Worm (Caenorhabditis elegans) whole organism, L4 larva: ENCODE data around the gene faah-2.
A peak's percentile ranks its signal among the peaks of the same experiment; 100 is the strongest.

ENCODE experiments used
- F26F4.8 ChIP-seq: fragments of 200-800 bp; sonication (Bioruptor generic); conservative IDR thresholded peaks from 2 replicates; pipeline ENCODE4 v1.3.6; 2022; ENCODE audit warnings: missing genetic modification characterization, missing compliant biosample characterization
- F37D6.2 ChIP-seq: sonication (generic microtip); optimal IDR thresholded peaks from 2 replicates; lab custom pipeline; 2016; ENCODE audit warnings: mild to moderate bottlenecking, missing genetic modification characterization, missing compliant biosample characterization
- T26A8.4 ChIP-seq: fragments of 200-800 bp; sonication (Bioruptor generic); IDR thresholded peaks from 2 replicates; pipeline ENCODE4 v1.3.6; 2022; ENCODE audit warnings: missing genetic modification characterization, missing compliant biosample characterization
- ZK337.2 ChIP-seq: fragments of 200-800 bp; sonication (Bioruptor generic); IDR thresholded peaks from 2 replicates; pipeline ENCODE4 v1.3.6; 2022; ENCODE audit warnings: missing genetic modification reagents, missing genetic modification characterization, missing compliant biosample characterization
- aha-1 ChIP-seq: fragments of 150-350 bp; peaks from one replicate; lab custom pipeline; 2014; ENCODE audit warnings: missing biosample characterization, missing genetic modification characterization
- ama-1 ChIP-seq: fragments of 150-350 bp; optimal IDR thresholded peaks from 2 replicates; lab custom pipeline; 2014; ENCODE audit warnings: inconsistent platforms, mixed read lengths
- ceh-28 ChIP-seq: fragments of 150-350 bp; optimal IDR thresholded peaks from 2 replicates; lab custom pipeline; 2014; ENCODE audit warnings: missing biosample characterization, missing genetic modification reagents, missing genetic modification characterization
- ceh-62 ChIP-seq: sonication (generic microtip); optimal IDR thresholded peaks from 2 replicates; lab custom pipeline; 2017; ENCODE audit warnings: missing biosample characterization, missing genetic modification characterization
- daf-12 ChIP-seq: fragments of 150-350 bp; optimal IDR thresholded peaks from 2 replicates; lab custom pipeline; 2014; ENCODE audit warnings: missing biosample characterization, missing genetic modification reagents, missing genetic modification characterization
- dmd-6 ChIP-seq: fragments of 200-800 bp; sonication (Bioruptor generic); IDR thresholded peaks from 2 replicates; pipeline ENCODE4 v1.3.6; 2022; ENCODE audit warnings: missing genetic modification reagents, missing genetic modification characterization, missing compliant biosample characterization
- dmd-8 ChIP-seq: fragments of 200-800 bp; sonication (Bioruptor generic); IDR thresholded peaks from 2 replicates; pipeline ENCODE4 v1.3.6; 2022; ENCODE audit warnings: missing genetic modification characterization, missing compliant biosample characterization
- dmd-9 ChIP-seq: fragments of 200-800 bp; sonication (Bioruptor generic); IDR thresholded peaks from 2 replicates; pipeline ENCODE4 v1.3.6; 2022; ENCODE audit warnings: missing genetic modification reagents, missing genetic modification characterization, missing compliant biosample characterization
- duxl-1 ChIP-seq: sonication (generic microtip); optimal IDR thresholded peaks from 2 replicates; lab custom pipeline; 2016; ENCODE audit warnings: mild to moderate bottlenecking, missing genetic modification characterization, moderate library complexity, missing compliant biosample characterization; ENCODE audit not compliant: poor library complexity
- dve-1 ChIP-seq: sonication (generic microtip); optimal IDR thresholded peaks from 2 replicates; lab custom pipeline; 2017; ENCODE audit warnings: antibody characterized with exemption, mild to moderate bottlenecking, missing genetic modification characterization, missing compliant biosample characterization; ENCODE audit not compliant: insufficient read depth
- gei-8 ChIP-seq: fragments of 200-800 bp; sonication (Bioruptor generic); optimal IDR thresholded peaks from 2 replicates; lab custom pipeline; 2018; ENCODE audit warnings: mild to moderate bottlenecking, missing genetic modification characterization, missing compliant biosample characterization
- hlh-11 ChIP-seq: fragments of 200-800 bp; sonication (Bioruptor generic); optimal IDR thresholded peaks from 2 replicates; lab custom pipeline; 2018; ENCODE audit warnings: mild to moderate bottlenecking, missing genetic modification characterization, missing compliant biosample characterization
- lim-7 ChIP-seq: fragments of 200-800 bp; sonication (Bioruptor generic); IDR thresholded peaks from 2 replicates; pipeline ENCODE4 v1.3.6; 2022; ENCODE audit warnings: missing genetic modification characterization, missing compliant biosample characterization
- lin-13 ChIP-seq: fragments of 150-350 bp; optimal IDR thresholded peaks from 2 replicates; lab custom pipeline; 2014; ENCODE audit warnings: missing biosample characterization, missing genetic modification reagents, missing genetic modification characterization
- lin-15B ChIP-seq: fragments of 150-350 bp; sonication (generic microtip); optimal IDR thresholded peaks from 3 replicates; lab custom pipeline; 2014; ENCODE audit warnings: missing biosample characterization, missing genetic modification characterization
- lin-38 ChIP-seq: fragments of 200-800 bp; sonication (Bioruptor generic); IDR thresholded peaks from 2 replicates; pipeline ENCODE4 v1.3.6; 2022; ENCODE audit warnings: missing genetic modification reagents, missing genetic modification characterization, missing compliant biosample characterization
- lir-3 ChIP-seq: sonication (generic microtip); optimal IDR thresholded peaks from 2 replicates; lab custom pipeline; 2016; ENCODE audit warnings: mild to moderate bottlenecking, missing genetic modification characterization, missing compliant biosample characterization
- madf-5 ChIP-seq, 2 experiments: fragments of 200-800 bp; sonication (Bioruptor generic); IDR thresholded peaks; 2 replicates each; pipeline ENCODE4 v1.3.6; 2022; ENCODE audit warnings: missing compliant biosample characterization in 2 of 2, missing genetic modification characterization in 2 of 2
- madf-9 ChIP-seq: fragments of 200-800 bp; sonication (Bioruptor generic); conservative IDR thresholded peaks from 2 replicates; pipeline ENCODE4 v1.3.6; 2022; ENCODE audit warnings: missing genetic modification reagents, missing genetic modification characterization, missing compliant biosample characterization
- mdl-1 ChIP-seq, 2 experiments: fragments of 150-350 bp in 1 of 2; sonication (generic microtip) in 1 of 2; optimal IDR thresholded peaks; 2 replicates each; lab custom pipeline; 2014 to 2017; ENCODE audit warnings: missing biosample characterization in 2 of 2, missing genetic modification characterization in 2 of 2
- mep-1 ChIP-seq: fragments of 150-350 bp; sonication (generic microtip); optimal IDR thresholded peaks from 3 replicates; lab custom pipeline; 2014; ENCODE audit warnings: missing biosample characterization, missing genetic modification characterization
- mes-2 ChIP-seq: sonication (generic microtip); optimal IDR thresholded peaks from 2 replicates; lab custom pipeline; 2016; ENCODE audit warnings: missing genotype, mild to moderate bottlenecking, missing genetic modification characterization, missing compliant biosample characterization; ENCODE audit not compliant: poor library complexity, severe bottlenecking
- nhr-10 ChIP-seq: fragments of 150-350 bp; optimal IDR thresholded peaks from 2 replicates; lab custom pipeline; 2014; ENCODE audit warnings: missing biosample characterization, missing genetic modification characterization
- nhr-237 ChIP-seq: sonication (generic microtip); optimal IDR thresholded peaks from 2 replicates; lab custom pipeline; 2017; ENCODE audit warnings: missing biosample characterization, missing genetic modification characterization
- nhr-25 ChIP-seq: sonication (generic microtip); optimal IDR thresholded peaks from 2 replicates; lab custom pipeline; 2017; ENCODE audit warnings: missing genetic modification characterization, mild to moderate bottlenecking, missing compliant biosample characterization, antibody characterized with exemption, moderate library complexity, borderline replicate concordance; ENCODE audit not compliant: insufficient read depth
- nhr-41 ChIP-seq: fragments of 200-800 bp; sonication (Bioruptor generic); IDR thresholded peaks from 2 replicates; pipeline ENCODE4 v1.3.6; 2022; ENCODE audit warnings: missing genetic modification reagents, missing genetic modification characterization, missing compliant biosample characterization
- nhr-42 ChIP-seq: fragments of 200-800 bp; sonication (Bioruptor generic); IDR thresholded peaks from 2 replicates; pipeline ENCODE4 v1.3.6; 2022; ENCODE audit warnings: missing genetic modification characterization, missing compliant biosample characterization
- nhr-48 ChIP-seq: sonication (generic microtip); optimal IDR thresholded peaks from 2 replicates; lab custom pipeline; 2016; ENCODE audit warnings: mild to moderate bottlenecking, missing genetic modification characterization, missing compliant biosample characterization
- nhr-76 ChIP-seq: fragments of 150-350 bp; optimal IDR thresholded peaks from 2 replicates; lab custom pipeline; 2014; ENCODE audit warnings: missing biosample characterization, missing genetic modification characterization
- pqm-1 ChIP-seq: sonication (generic microtip); optimal IDR thresholded peaks from 2 replicates; lab custom pipeline; 2017; ENCODE audit warnings: missing biosample characterization, missing genetic modification characterization
- saeg-2 ChIP-seq: fragments of 200-800 bp; sonication (Bioruptor generic); IDR thresholded peaks from 2 replicates; pipeline ENCODE4 v1.3.6; 2022; ENCODE audit warnings: missing genetic modification reagents, missing genetic modification characterization, missing compliant biosample characterization
- set-16 ChIP-seq: fragments of 200-800 bp; sonication (Bioruptor generic); IDR thresholded peaks from 2 replicates; pipeline ENCODE4 v1.3.6; 2022; ENCODE audit warnings: missing genetic modification reagents, missing genetic modification characterization, missing compliant biosample characterization
- skn-1 ChIP-seq: fragments of 150-350 bp; optimal IDR thresholded peaks from 2 replicates; lab custom pipeline; 2014; ENCODE audit warnings: missing biosample characterization, missing genetic modification characterization
- snpc-1.2 ChIP-seq: fragments of 200-800 bp; sonication (Bioruptor generic); IDR thresholded peaks from 2 replicates; pipeline ENCODE4 v1.3.6; 2022; ENCODE audit warnings: missing genetic modification reagents, missing genetic modification characterization, missing compliant biosample characterization
- snpc-4 ChIP-seq: fragments of 150-350 bp; optimal IDR thresholded peaks from 2 replicates; lab custom pipeline; 2014; ENCODE audit warnings: missing biosample characterization, missing genetic modification characterization
- spr-1 ChIP-seq: sonication (generic microtip); optimal IDR thresholded peaks from 2 replicates; lab custom pipeline; 2016; ENCODE audit warnings: mild to moderate bottlenecking, missing genetic modification characterization, missing compliant biosample characterization
- tag-97 ChIP-seq: fragments of 200-800 bp; sonication (Bioruptor generic); IDR thresholded peaks from 2 replicates; pipeline ENCODE4 v1.3.6; 2022; ENCODE audit warnings: missing genetic modification characterization, missing compliant biosample characterization
- unc-39 ChIP-seq: sonication (generic microtip); optimal IDR thresholded peaks from 2 replicates; lab custom pipeline; 2017; ENCODE audit warnings: missing biosample characterization, missing genetic modification characterization
- unc-62 ChIP-seq, 3 experiments: fragments of 150-350 bp in 1 of 3; sonication (generic microtip); optimal IDR thresholded peaks in 2 of 3; peaks in 1 of 3; 1 replicate in 1 of 3; 2 replicates in 2 of 3; lab custom pipeline; 2014 to 2017; ENCODE audit warnings: missing biosample characterization in 3 of 3, missing genetic modification characterization in 3 of 3, missing genetic modification reagents in 3 of 3, missing genotype in 1 of 3
- zip-2 ChIP-seq: fragments of 150-350 bp; optimal IDR thresholded peaks from 2 replicates; lab custom pipeline; 2014; ENCODE audit warnings: missing biosample characterization, missing genetic modification characterization
- ztf-11 ChIP-seq: fragments of 150-350 bp; optimal IDR thresholded peaks from 2 replicates; lab custom pipeline; 2014; ENCODE audit warnings: missing biosample characterization, missing genetic modification characterization
- ztf-7 ChIP-seq: fragments of 150-350 bp; optimal IDR thresholded peaks from 2 replicates; lab custom pipeline; 2014; ENCODE audit warnings: missing biosample characterization, missing genetic modification characterization

The faah-2 gene

DNA sequence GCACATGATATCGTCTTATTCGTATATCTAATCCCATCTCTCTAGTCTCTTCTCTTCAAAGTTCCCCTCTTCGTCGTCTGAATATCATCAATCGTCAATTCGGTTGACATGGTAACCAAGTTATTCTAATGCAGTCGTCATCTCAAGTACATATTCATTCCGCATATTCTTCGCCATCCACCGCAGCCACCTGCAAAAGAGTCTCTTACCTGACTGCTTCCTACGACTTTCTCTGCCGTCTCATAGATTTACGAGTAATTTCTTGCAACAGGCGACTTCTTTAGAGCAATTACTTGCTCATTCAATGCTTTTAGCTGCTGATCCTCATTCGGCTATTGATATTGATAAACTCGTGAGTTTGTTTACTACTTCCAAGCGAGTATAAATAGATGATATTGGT, 24.8 kb upstream of the faah-2 start:
- TF ChIP-seq nhr-25 (tag; lab: Kevin White, UChicago) (no peak), dmd-8 (GFP tag; lab: Robert Waterston, UW) (no peak), nhr-42 (GFP tag; lab: Robert Waterston, UW) (no peak)

DNA sequence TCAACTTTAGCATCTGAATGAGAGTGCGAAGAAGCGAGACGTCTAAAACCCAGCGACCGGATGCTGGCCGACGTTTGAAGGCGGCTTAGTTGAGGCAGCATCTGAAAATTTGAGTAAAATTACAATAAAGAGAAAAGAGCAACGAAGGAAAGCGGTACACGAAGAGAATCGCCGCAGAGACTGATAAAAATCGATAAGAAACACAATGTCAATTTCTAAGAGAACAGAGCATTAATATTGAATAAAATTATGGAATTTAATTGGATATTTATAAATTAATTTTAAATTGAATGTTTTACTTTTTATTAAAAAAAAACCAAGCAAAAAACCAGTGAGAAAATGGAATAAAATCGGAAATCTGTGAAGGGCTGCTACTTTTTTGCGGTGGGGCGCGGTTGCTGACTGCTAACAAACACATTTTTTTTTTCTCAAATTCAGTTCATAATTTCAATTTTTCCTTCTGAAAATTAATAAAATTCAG, 22.1 kb upstream of the faah-2 start, which contains the start of the genes ndub-11 and moc-3:
TSS of gene ndub-11 (minus strand) at position 101 of the 481 bp plus-strand sequence.
TSS of gene moc-3 (plus strand) at position 431 of the 481 bp plus-strand sequence.
- no peak for TF ChIP-seq F37D6.2 (tag; lab: Kevin White, UChicago)
- peak; percentile 26 for TF ChIP-seq mes-2 (tag; lab: Kevin White, UChicago)
- TF ChIP-seq lin-38 (GFP tag; lab: Robert Waterston, UW) = peak; percentile 73
- TF ChIP-seq aha-1 = peak; percentile 13

DNA sequence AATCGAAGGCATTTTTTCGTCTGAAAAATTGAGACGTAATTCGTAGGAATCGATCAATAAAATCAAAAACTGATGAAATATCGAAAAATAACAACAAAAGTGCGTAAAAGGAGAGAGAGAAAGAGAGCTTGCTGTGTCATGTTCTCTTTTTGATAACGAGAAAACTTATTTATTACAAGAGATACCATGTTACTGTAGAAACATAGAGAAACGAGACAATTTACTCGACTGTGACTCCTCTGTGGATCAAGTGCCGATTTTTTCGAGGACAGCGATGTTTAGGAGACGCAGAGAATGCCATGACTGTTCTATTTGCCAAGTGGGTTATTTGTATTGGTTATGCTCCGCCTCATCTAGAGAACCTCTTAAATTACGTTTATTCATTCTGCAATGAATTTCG, 18.7 kb upstream of the faah-2 start, which contains the start of gene sph-1:
TSS of gene sph-1 (minus strand) at position 23 of the 400 bp plus-strand sequence.
- TF ChIP-seq set-16 (no peak), snpc-4 (tag; lab: Kevin White, UChicago) (no peak), nhr-237 (tag; lab: Kevin White, UChicago) (no peak), hlh-11 (tag; lab: Kevin White, UChicago) (peak; percentile 65), lin-13 (GFP tag; lab: Kevin White, UChicago) (no peak), ceh-28 (no peak), mep-1 (tag; lab: Kevin White, UChicago) (peak; percentile 75), skn-1 (no peak), F26F4.8 (GFP tag; lab: Robert Waterston, UW) (no peak), lin-15B (no peak), nhr-42 (GFP tag; lab: Robert Waterston, UW) (no peak), dmd-8 (GFP tag; lab: Robert Waterston, UW) (no peak), nhr-48 (tag; lab: Kevin White, UChicago) (no peak), nhr-10 (tag; lab: Kevin White, UChicago) (peak; percentile 50), madf-5 (GFP tag; IDR thresholded peaks at IDR 0.05; lab: Robert Waterston, UW) (no peak), T26A8.4 (no peak), lir-3 (tag; lab: Kevin White, UChicago) (no peak), daf-12 (tag; lab: Kevin White, UChicago) (no peak), lim-7 (no peak), mdl-1 (tag; optimal IDR thresholded peaks at IDR 0.05; lab: Kevin White, UChicago) (peak in 1 of 2 experiments; percentile 39), dmd-9 (GFP tag; lab: Robert Waterston, UW) (no peak), ceh-62 (tag; lab: Kevin White, UChicago) (no peak), aha-1 (no peak), tag-97 (no peak), dve-1 (peak; percentile 82), ZK337.2 (GFP tag; lab: Robert Waterston, UW) (no peak), gei-8 (no peak), zip-2 (tag; lab: Kevin White, UChicago) (no peak), ztf-11 (tag; lab: Kevin White, UChicago) (no peak), pqm-1 (peak; percentile 63), duxl-1 (no peak), nhr-25 (tag; lab: Kevin White, UChicago) (no peak), unc-62 (GFP tag; optimal IDR thresholded peaks at IDR 0.05 in 1 of 2; lab: Kevin White, UChicago) (no peak), unc-62 (tag; optimal IDR thresholded peaks at IDR 0.05; lab: Kevin White, UChicago) (no peak), lin-38 (GFP tag; lab: Robert Waterston, UW) (peak; percentile 43), mes-2 (tag; lab: Kevin White, UChicago) (peak; percentile 52), snpc-1.2 (GFP tag; lab: Robert Waterston, UW) (no peak), madf-9 (GFP tag; lab: Robert Waterston, UW) (no peak), dmd-6 (peak; percentile 45; the same call in 1 of the 2 replicates), nhr-41 (GFP tag; lab: Robert Waterston, UW) (no peak), saeg-2 (no peak), unc-39 (tag; lab: Kevin White, UChicago) (no peak), ztf-7 (tag; lab: Kevin White, UChicago) (peak; percentile 20), nhr-76 (tag; lab: Kevin White, UChicago) (no peak), ama-1 (lab: Kevin White, UChicago) (peak; percentile 55), spr-1 (tag; lab: Kevin White, UChicago) (no peak)
